Worm (Caenorhabditis elegans) whole organism, late embryonic: ENCODE measurements around the gene clec-55.

ENCODE experiments used
- C08G9.2 ChIP-seq: sonication (generic microtip); optimal IDR thresholded peaks from 2 replicates; lab custom pipeline; 2016; ENCODE audit warnings: mild to moderate bottlenecking, missing genetic modification characterization, moderate library complexity, missing compliant biosample characterization
- C38D4.7 ChIP-seq: fragments of 200-800 bp; sonication (Bioruptor generic); optimal IDR thresholded peaks from 2 replicates; lab custom pipeline; 2018; ENCODE audit warnings: mild to moderate bottlenecking, missing genetic modification characterization, moderate library complexity, missing compliant biosample characterization
- F13H6.1 ChIP-seq: sonication (generic microtip); optimal IDR thresholded peaks from 2 replicates; lab custom pipeline; 2016; ENCODE audit warnings: missing genetic modification characterization, missing compliant biosample characterization
- K02D7.2 ChIP-seq: sonication (generic microtip); optimal IDR thresholded peaks from 2 replicates; lab custom pipeline; 2017; ENCODE audit warnings: mild to moderate bottlenecking, missing genetic modification characterization, missing compliant biosample characterization
- ceh-14 ChIP-seq: sonication (generic microtip); optimal IDR thresholded peaks from 2 replicates; lab custom pipeline; 2016; ENCODE audit warnings: missing genotype, missing genetic modification characterization, missing compliant biosample characterization
- ceh-18 ChIP-seq: sonication (generic microtip); optimal IDR thresholded peaks from 2 replicates; lab custom pipeline; 2016; ENCODE audit warnings: missing genetic modification characterization, missing compliant biosample characterization
- ceh-31 ChIP-seq: sonication (generic microtip); optimal IDR thresholded peaks from 2 replicates; lab custom pipeline; 2016; ENCODE audit warnings: missing genetic modification characterization, missing compliant biosample characterization
- ceh-34 ChIP-seq: sonication (generic microtip); optimal IDR thresholded peaks from 2 replicates; lab custom pipeline; 2016; ENCODE audit warnings: mild to moderate bottlenecking, missing genetic modification characterization, missing compliant biosample characterization
- ceh-48 ChIP-seq: sonication (generic microtip); optimal IDR thresholded peaks from 2 replicates; lab custom pipeline; 2016; ENCODE audit warnings: missing genetic modification characterization, inconsistent platforms, missing compliant biosample characterization
- ceh-6 ChIP-seq: fragments of 200-800 bp; sonication (Bioruptor generic); optimal IDR thresholded peaks from 2 replicates; lab custom pipeline; 2018; ENCODE audit warnings: mild to moderate bottlenecking, missing genetic modification characterization, missing compliant biosample characterization
- ceh-9 ChIP-seq: sonication (generic microtip); optimal IDR thresholded peaks from 2 replicates; lab custom pipeline; 2016; ENCODE audit warnings: mild to moderate bottlenecking, missing genetic modification characterization, inconsistent platforms, missing compliant biosample characterization
- dmd-4 ChIP-seq: sonication (generic microtip); optimal IDR thresholded peaks from 2 replicates; lab custom pipeline; 2016; ENCODE audit warnings: borderline replicate concordance, missing genetic modification characterization, missing compliant biosample characterization
- dve-1 ChIP-seq: sonication (generic microtip); optimal IDR thresholded peaks from 2 replicates; lab custom pipeline; 2017; ENCODE audit warnings: antibody characterized with exemption, mild to moderate bottlenecking, missing genetic modification characterization, missing compliant biosample characterization
- elt-2 ChIP-seq: sonication (generic microtip); optimal IDR thresholded peaks from 2 replicates; lab custom pipeline; 2016; ENCODE audit warnings: missing genetic modification reagents, missing genetic modification characterization, missing compliant biosample characterization
- elt-4 ChIP-seq: sonication (generic microtip); optimal IDR thresholded peaks from 2 replicates; lab custom pipeline; 2016; ENCODE audit warnings: missing genetic modification characterization, missing compliant biosample characterization
- ets-4 ChIP-seq: sonication (generic microtip); optimal IDR thresholded peaks from 2 replicates; lab custom pipeline; 2016; ENCODE audit warnings: missing genetic modification characterization, missing compliant biosample characterization
- eyg-1 ChIP-seq: sonication (generic microtip); optimal IDR thresholded peaks from 2 replicates; lab custom pipeline; 2016; ENCODE audit warnings: missing genotype, missing genetic modification characterization, missing compliant biosample characterization
- fax-1 ChIP-seq: sonication (generic microtip); optimal IDR thresholded peaks from 2 replicates; lab custom pipeline; 2016; ENCODE audit warnings: missing genotype, missing genetic modification characterization, missing compliant biosample characterization
- fkh-6 ChIP-seq: sonication (generic microtip); optimal IDR thresholded peaks from 2 replicates; lab custom pipeline; 2016; ENCODE audit warnings: missing genetic modification characterization, missing compliant biosample characterization
- hlh-13 ChIP-seq: fragments of 200-800 bp; sonication (Bioruptor generic); optimal IDR thresholded peaks from 2 replicates; lab custom pipeline; 2018; ENCODE audit warnings: mild to moderate bottlenecking, missing genetic modification characterization, missing compliant biosample characterization
- hlh-15 ChIP-seq: sonication (generic microtip); optimal IDR thresholded peaks from 2 replicates; lab custom pipeline; 2016; ENCODE audit warnings: missing genetic modification characterization, missing compliant biosample characterization
- hlh-8 ChIP-seq: sonication (generic microtip); optimal IDR thresholded peaks from 2 replicates; lab custom pipeline; 2016; ENCODE audit warnings: missing genotype, missing genetic modification characterization, missing compliant biosample characterization
- lim-6 ChIP-seq: sonication (generic microtip); optimal IDR thresholded peaks from 2 replicates; lab custom pipeline; 2016; ENCODE audit warnings: missing genetic modification characterization, missing compliant biosample characterization
- lin-11 ChIP-seq: fragments of 200-800 bp; sonication (Bioruptor generic); optimal IDR thresholded peaks from 2 replicates; lab custom pipeline; 2018; ENCODE audit warnings: mild to moderate bottlenecking, missing genetic modification characterization, missing compliant biosample characterization
- nfya-1 ChIP-seq: sonication (generic microtip); optimal IDR thresholded peaks from 2 replicates; lab custom pipeline; 2017; ENCODE audit warnings: missing genetic modification characterization, mild to moderate bottlenecking, missing compliant biosample characterization, antibody characterized with exemption, moderate library complexity
- nhr-232 ChIP-seq: sonication (generic microtip); optimal IDR thresholded peaks from 2 replicates; lab custom pipeline; 2016; ENCODE audit warnings: missing genetic modification characterization, missing compliant biosample characterization
- pag-3 ChIP-seq: sonication (generic microtip); optimal IDR thresholded peaks from 2 replicates; lab custom pipeline; 2016; ENCODE audit warnings: missing compliant biosample characterization, missing genetic modification characterization, borderline replicate concordance
- pax-1 ChIP-seq: fragments of 150-350 bp; optimal IDR thresholded peaks from 2 replicates; lab custom pipeline; 2014; ENCODE audit warnings: missing biosample characterization, missing genetic modification characterization
- pha-2 ChIP-seq: sonication (generic microtip); optimal IDR thresholded peaks from 2 replicates; lab custom pipeline; 2017; ENCODE audit warnings: mild to moderate bottlenecking, missing genetic modification characterization, missing compliant biosample characterization
- pqm-1 ChIP-seq: sonication (generic microtip); optimal IDR thresholded peaks from 2 replicates; lab custom pipeline; 2016; ENCODE audit warnings: missing genetic modification characterization, missing compliant biosample characterization
- pros-1 ChIP-seq: fragments of 150-350 bp; optimal IDR thresholded peaks from 2 replicates; lab custom pipeline; 2014; ENCODE audit warnings: missing biosample characterization, missing genetic modification reagents, missing genetic modification characterization
- ref-2 ChIP-seq: sonication (generic microtip); optimal IDR thresholded peaks from 2 replicates; lab custom pipeline; 2016; ENCODE audit warnings: missing genetic modification characterization, missing compliant biosample characterization
- rnt-1 ChIP-seq: sonication (generic microtip); optimal IDR thresholded peaks from 2 replicates; lab custom pipeline; 2016; ENCODE audit warnings: missing genetic modification characterization, missing compliant biosample characterization
- sox-2 ChIP-seq: fragments of 200-800 bp; sonication (Bioruptor generic); IDR thresholded peaks from 2 replicates; pipeline ENCODE4 v1.3.6; 2022; ENCODE audit warnings: missing genetic modification reagents, missing genetic modification characterization, missing compliant biosample characterization
- sox-4 ChIP-seq: sonication (generic microtip); optimal IDR thresholded peaks from 2 replicates; lab custom pipeline; 2017; ENCODE audit warnings: mild to moderate bottlenecking, missing genetic modification characterization, inconsistent platforms, missing compliant biosample characterization
- syd-9 ChIP-seq: sonication (generic microtip); optimal IDR thresholded peaks from 2 replicates; lab custom pipeline; 2016; ENCODE audit warnings: mild to moderate bottlenecking, missing genetic modification characterization, moderate library complexity, missing compliant biosample characterization
- unc-3 ChIP-seq, 2 experiments: fragments of 200-800 bp in 1 of 2; sonication (Bioruptor generic) in 1 of 2; sonication (generic microtip) in 1 of 2; conservative IDR thresholded peaks in 1 of 2; optimal IDR thresholded peaks in 1 of 2; 2 replicates each; pipeline versions ENCODE4 v1.3.6 to Lab custom; 2016 to 2022; ENCODE audit warnings: missing compliant biosample characterization in 2 of 2, missing genetic modification characterization in 2 of 2, missing genetic modification reagents in 1 of 2
- unc-42 ChIP-seq: sonication (generic microtip); optimal IDR thresholded peaks from 2 replicates; lab custom pipeline; 2016; ENCODE audit warnings: missing genotype, missing genetic modification characterization, missing compliant biosample characterization
- unc-55 ChIP-seq: sonication (generic microtip); optimal IDR thresholded peaks from 2 replicates; lab custom pipeline; 2017; ENCODE audit warnings: missing biosample characterization, missing genetic modification reagents, missing genetic modification characterization

The clec-55 gene

DNA sequence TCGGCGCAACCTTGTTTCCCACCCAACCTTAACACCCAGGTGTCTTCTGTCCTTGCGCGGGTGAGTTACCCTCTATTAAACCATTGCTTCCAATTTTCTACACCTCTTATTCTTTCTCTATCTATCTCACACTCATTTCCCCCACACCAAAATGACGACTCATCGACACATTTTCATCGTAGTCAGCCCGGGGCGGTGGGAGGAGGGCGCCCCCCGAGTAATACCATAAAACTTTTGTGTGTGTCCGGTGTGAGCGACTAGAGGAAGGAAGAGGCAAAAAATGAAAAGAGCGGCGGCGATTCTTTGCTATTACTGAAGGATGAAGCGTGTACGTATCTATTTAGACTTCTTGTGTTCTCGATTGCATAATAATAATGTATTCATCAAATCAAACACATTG is 25.7 kb downstream of the clec-55 start:
- TF ChIP-seq hlh-15 (tag; lab: Kevin White, UChicago): no peak
- no peak for TF ChIP-seq dve-1 (tag; lab: Kevin White, UChicago)
- no peak for TF ChIP-seq ceh-34 (tag; lab: Kevin White, UChicago)
- TF ChIP-seq lin-11: peak; percentile 3
- TF ChIP-seq pag-3 (tag; lab: Kevin White, UChicago): no peak

DNA sequence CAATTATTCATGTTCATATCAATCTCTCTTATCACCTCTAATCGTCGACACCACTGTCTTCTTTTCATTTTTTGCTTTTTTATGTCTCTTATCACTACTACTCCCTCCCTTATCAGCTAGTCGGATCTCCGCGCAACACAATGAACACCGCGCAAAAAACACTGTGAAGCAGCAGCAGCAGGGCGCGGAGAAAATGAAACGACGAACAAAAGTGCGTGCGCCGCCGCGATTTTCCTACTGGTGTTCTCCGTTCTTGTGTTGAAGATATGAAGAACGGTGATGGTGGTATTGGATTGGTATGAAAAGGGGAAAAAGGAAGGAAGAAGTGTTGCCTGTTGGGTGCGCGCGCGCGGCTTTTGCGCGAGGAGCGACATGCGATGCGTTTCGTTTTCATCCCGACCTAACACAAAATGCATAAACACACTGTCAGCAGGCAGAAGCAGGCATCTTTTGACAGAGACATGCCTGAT is 26.7 kb downstream of the clec-55 start:
- TF ChIP-seq fkh-6 (tag; lab: Kevin White, UChicago) (no peak), sox-2 (no peak), ets-4 (tag; lab: Kevin White, UChicago) (no peak), elt-2 (tag; lab: Kevin White, UChicago) (peak; percentile 97), unc-3 (GFP tag; conservative IDR thresholded peaks at IDR 0.05; lab: Robert Waterston, UW) (no peak), unc-3 (tag; optimal IDR thresholded peaks at IDR 0.05; lab: Kevin White, UChicago) (no peak), pqm-1 (tag; lab: Kevin White, UChicago) (no peak), ref-2 (tag; lab: Kevin White, UChicago) (peak; percentile 79), hlh-13 (GFP tag; lab: Kevin White, UChicago) (no peak), lim-6 (tag; lab: Kevin White, UChicago) (no peak), C08G9.2 (tag; lab: Kevin White, UChicago) (peak; percentile 16), nhr-232 (no peak), eyg-1 (tag; lab: Kevin White, UChicago) (no peak), ceh-6 (no peak), sox-4 (tag; lab: Kevin White, UChicago) (no peak), ceh-31 (peak; percentile 10), elt-4 (tag; lab: Kevin White, UChicago) (no peak), unc-42 (tag; lab: Kevin White, UChicago) (no peak), F13H6.1 (tag; lab: Kevin White, UChicago) (no peak), rnt-1 (peak; percentile 45), pha-2 (tag; lab: Kevin White, UChicago) (no peak), pax-1 (no peak), dmd-4 (no peak), ceh-9 (tag; lab: Kevin White, UChicago) (no peak), nfya-1 (tag; lab: Kevin White, UChicago) (no peak), ceh-18 (tag; lab: Kevin White, UChicago) (no peak), K02D7.2 (no peak), syd-9 (tag; lab: Kevin White, UChicago) (peak; percentile 11), pros-1 (no peak), C38D4.7 (no peak), ceh-14 (tag; lab: Kevin White, UChicago) (no peak), fax-1 (tag; lab: Kevin White, UChicago) (no peak), ceh-48 (no peak), hlh-8 (tag; lab: Kevin White, UChicago) (no peak), unc-55 (no peak)
- TF ChIP-seq, all 69 proteins: peak for 6
